Worm (Caenorhabditis elegans) whole organism, mixed stage, embryonic: ENCODE results near the gene coq-3.

Source experiments
- bed-3 ChIP-seq: fragments of 200-800 bp; sonication (Bioruptor generic); optimal IDR thresholded peaks from 3 replicates; lab custom pipeline; 2018; ENCODE audit warnings: mild to moderate bottlenecking, missing genetic modification characterization, moderate library complexity, missing compliant biosample characterization
- blmp-1 ChIP-seq: fragments of 150-350 bp; optimal IDR thresholded peaks from 2 replicates; lab custom pipeline; 2014; ENCODE audit warnings: missing biosample characterization, missing genetic modification characterization
- ces-1 ChIP-seq: fragments of 150-350 bp; optimal IDR thresholded peaks from 2 replicates; lab custom pipeline; 2014; ENCODE audit warnings: missing biosample characterization, missing genetic modification reagents, missing genetic modification characterization
- drap-1 ChIP-seq: fragments of 200-800 bp; sonication (Bioruptor generic); optimal IDR thresholded peaks from 3 replicates; lab custom pipeline; 2018; ENCODE audit warnings: mild to moderate bottlenecking, missing genetic modification characterization, missing compliant biosample characterization
- elt-1 ChIP-seq: sonication (generic microtip); optimal IDR thresholded peaks from 2 replicates; lab custom pipeline; 2017; ENCODE audit warnings: missing genetic modification characterization, mild to moderate bottlenecking, missing compliant biosample characterization, antibody characterized with exemption, moderate library complexity, borderline replicate concordance; ENCODE audit not compliant: insufficient read depth
- ham-2 ChIP-seq: fragments of 200-800 bp; sonication (Bioruptor generic); optimal IDR thresholded peaks from 2 replicates; lab custom pipeline; 2018; ENCODE audit warnings: mild to moderate bottlenecking, missing genetic modification characterization, missing compliant biosample characterization
- hlh-1 ChIP-seq: fragments of 150-350 bp; optimal IDR thresholded peaks from 2 replicates; lab custom pipeline; 2014; ENCODE audit warnings: missing biosample characterization, missing genetic modification reagents, missing genetic modification characterization
- lin-13 ChIP-seq: fragments of 150-350 bp; optimal IDR thresholded peaks from 2 replicates; lab custom pipeline; 2014; ENCODE audit warnings: missing biosample characterization, missing genetic modification characterization
- lin-32 ChIP-seq: fragments of 200-800 bp; sonication (Bioruptor generic); optimal IDR thresholded peaks from 2 replicates; lab custom pipeline; 2018; ENCODE audit warnings: mild to moderate bottlenecking, missing genetic modification characterization, missing compliant biosample characterization
- nhr-12 ChIP-seq: fragments of 150-350 bp; optimal IDR thresholded peaks from 2 replicates; lab custom pipeline; 2014; ENCODE audit warnings: missing biosample characterization, missing genetic modification characterization
- nhr-2 ChIP-seq: fragments of 150-350 bp; optimal IDR thresholded peaks from 2 replicates; lab custom pipeline; 2014; ENCODE audit warnings: missing biosample characterization, missing genetic modification characterization
- nhr-76 ChIP-seq: sonication (generic microtip); optimal IDR thresholded peaks from 2 replicates; lab custom pipeline; 2017; ENCODE audit warnings: missing biosample characterization, missing genetic modification characterization
- pha-4 ChIP-seq: fragments of 150-350 bp; optimal IDR thresholded peaks from 2 replicates; lab custom pipeline; 2018; ENCODE audit warnings: missing biosample characterization, missing genetic modification reagents, missing genetic modification characterization
- sem-2 ChIP-seq: fragments of 200-800 bp; sonication (Bioruptor generic); optimal IDR thresholded peaks from 2 replicates; lab custom pipeline; 2018; ENCODE audit warnings: mild to moderate bottlenecking, missing genetic modification characterization, missing compliant biosample characterization
- tbx-8 ChIP-seq: fragments of 200-800 bp; sonication (Bioruptor generic); optimal IDR thresholded peaks from 2 replicates; lab custom pipeline; 2018; ENCODE audit warnings: mild to moderate bottlenecking, missing genetic modification characterization, moderate library complexity, missing compliant biosample characterization
- unc-120 ChIP-seq: sonication (generic microtip); optimal IDR thresholded peaks from 2 replicates; lab custom pipeline; 2017; ENCODE audit warnings: missing genetic modification characterization, missing compliant biosample characterization; ENCODE audit not compliant: poor library complexity, severe bottlenecking
- unc-39 ChIP-seq: fragments of 150-350 bp; optimal IDR thresholded peaks from 2 replicates; lab custom pipeline; 2014; ENCODE audit warnings: missing biosample characterization, missing genetic modification characterization
- zip-8 ChIP-seq: fragments of 150-350 bp; optimal IDR thresholded peaks from 2 replicates; lab custom pipeline; 2014; ENCODE audit warnings: missing biosample characterization, missing genetic modification characterization
- ztf-11 ChIP-seq: fragments of 150-350 bp; optimal IDR thresholded peaks from 2 replicates; lab custom pipeline; 2014; ENCODE audit warnings: missing biosample characterization, missing genetic modification characterization

coq-3 gene

ce11 chrIV:14759662-14760061 lies 36.5 kb downstream of the coq-3 start:
- TF ChIP-seq unc-120 (tag; lab: Kevin White, UChicago), result no peak
- no peak for TF ChIP-seq ces-1
- TF ChIP-seq lin-13, result no peak
- TF ChIP-seq nhr-2 (tag; lab: Kevin White, UChicago), result no peak

- TF ChIP-seq pha-4 (tag; lab: Kevin White, UChicago) (no peak), unc-39 (tag; lab: Kevin White, UChicago) (no peak)
These were observed 38.3 kb downstream of the coq-3 start for ce11 chrIV:14757786-14758185.

ce11 chrIV:14754912-14755311 lies 41.2 kb downstream of the coq-3 start, which contains the start of gene Y57G11C.499:
TSS of gene Y57G11C.499 (minus strand) at chrIV:14754934.
- TF ChIP-seq tbx-8 (GFP tag; lab: Kevin White, UChicago) (no peak), blmp-1 (tag; lab: Kevin White, UChicago) (no peak), nhr-2 (tag; lab: Kevin White, UChicago) (no peak), sem-2 (no peak), lin-32 (GFP tag; lab: Kevin White, UChicago) (no peak), nhr-12 (tag; lab: Kevin White, UChicago) (no peak), drap-1 (GFP tag; lab: Kevin White, UChicago) (no peak), elt-1 (tag; lab: Kevin White, UChicago) (no peak), nhr-76 (tag; lab: Kevin White, UChicago) (no peak), lin-13 (no peak), ztf-11 (tag; lab: Kevin White, UChicago) (no peak), hlh-1 (tag; lab: Kevin White, UChicago) (no peak), pha-4 (tag; lab: Kevin White, UChicago) (no peak), bed-3 (GFP tag; lab: Kevin White, UChicago) (no peak), zip-8 (tag; lab: Kevin White, UChicago) (no peak), ham-2 (GFP tag; lab: Kevin White, UChicago) (no peak)
